Fruit fly (Drosophila melanogaster) Kc167 (cell line): ENCODE measurements around the gene CG4972.

Experiments used
- Myc ChIP-seq: fragments of >200 bp; optimal IDR thresholded peaks from 2 replicates; lab custom pipeline; 2017; ENCODE audit warnings: missing external identifiers
- Sin3A ChIP-seq: fragments of >200 bp; optimal IDR thresholded peaks from 2 replicates; lab custom pipeline; 2018; ENCODE audit warnings: missing external identifiers
- h ChIP-seq: fragments of >200 bp; optimal IDR thresholded peaks from 3 replicates; lab custom pipeline; 2018; ENCODE audit warnings: missing external identifiers
- insv ChIP-seq: fragments of >200 bp; optimal IDR thresholded peaks from 3 replicates; lab custom pipeline; 2018; ENCODE audit warnings: missing external identifiers
- psq ChIP-seq: fragments of >200 bp; optimal IDR thresholded peaks from 2 replicates; lab custom pipeline; 2017; ENCODE audit warnings: missing external identifiers
- ttk ChIP-seq: sonication (Bioruptor generic); optimal IDR thresholded peaks from 2 replicates; lab custom pipeline; 2017; ENCODE audit warnings: missing external identifiers

dm6 chr2L:10322773-10323487 is 8.3 kb downstream of the CG4972 start, which contains the start of gene CG5381:
- TF ChIP-seq ttk (lab: Kevin White, UChicago), result no peak
- no peak for TF ChIP-seq psq (lab: Kevin White, UChicago)
- TF ChIP-seq insv (lab: Kevin White, UChicago), result no peak
- no peak for TF ChIP-seq Sin3A (lab: Kevin White, UChicago)
- no peak for TF ChIP-seq h (lab: Kevin White, UChicago)
- no peak for TF ChIP-seq Myc
